Fruit fly (Drosophila melanogaster): Measurements from ENCODE around the gene Sf3a2.

Sf3a2 gene

DNA sequence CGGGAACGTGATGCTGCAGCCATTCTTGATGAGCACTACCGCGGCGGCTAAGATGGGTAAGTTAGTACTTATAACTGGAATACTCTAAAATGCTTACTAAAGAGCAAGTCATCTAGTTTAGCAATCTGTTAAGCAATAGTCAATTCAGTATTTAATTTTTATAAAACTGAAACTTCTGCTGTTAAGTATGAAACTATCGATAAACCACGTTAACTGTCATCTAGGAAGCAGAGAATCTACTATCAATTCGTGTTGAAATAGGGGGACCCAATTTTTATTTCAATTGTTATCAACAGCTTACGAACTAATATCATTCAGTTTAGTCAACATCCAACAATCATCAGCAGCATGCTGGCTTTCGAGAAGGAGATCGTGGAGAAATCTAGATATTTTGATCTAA lies 5.4 kb downstream of the Sf3a2 start, which contains the start of gene CG32110:
TSS of gene CG32110 (plus strand) at position 301 of the 400 bp plus-strand sequence.
- TF ChIP-seq psq (optimal IDR thresholded peaks at IDR 0.05), result no peak
- TF ChIP-seq h (optimal IDR thresholded peaks at IDR 0.05), result no peak
- TF ChIP-seq Myc (optimal IDR thresholded peaks at IDR 0.05), result no peak
- TF ChIP-seq insv (optimal IDR thresholded peaks at IDR 0.05), result no peak
- no peak for TF ChIP-seq Sin3A (optimal IDR thresholded peaks at IDR 0.05)
- TF ChIP-seq ttk (optimal IDR thresholded peaks at IDR 0.05), result no peak

dm6 chr3L:12806290-12806743 lies 7.5 kb downstream of the Sf3a2 start:
- TF ChIP-seq h (optimal IDR thresholded peaks at IDR 0.05) (no peak), psq (optimal IDR thresholded peaks at IDR 0.05) (peak; percentile 97)

DNA sequence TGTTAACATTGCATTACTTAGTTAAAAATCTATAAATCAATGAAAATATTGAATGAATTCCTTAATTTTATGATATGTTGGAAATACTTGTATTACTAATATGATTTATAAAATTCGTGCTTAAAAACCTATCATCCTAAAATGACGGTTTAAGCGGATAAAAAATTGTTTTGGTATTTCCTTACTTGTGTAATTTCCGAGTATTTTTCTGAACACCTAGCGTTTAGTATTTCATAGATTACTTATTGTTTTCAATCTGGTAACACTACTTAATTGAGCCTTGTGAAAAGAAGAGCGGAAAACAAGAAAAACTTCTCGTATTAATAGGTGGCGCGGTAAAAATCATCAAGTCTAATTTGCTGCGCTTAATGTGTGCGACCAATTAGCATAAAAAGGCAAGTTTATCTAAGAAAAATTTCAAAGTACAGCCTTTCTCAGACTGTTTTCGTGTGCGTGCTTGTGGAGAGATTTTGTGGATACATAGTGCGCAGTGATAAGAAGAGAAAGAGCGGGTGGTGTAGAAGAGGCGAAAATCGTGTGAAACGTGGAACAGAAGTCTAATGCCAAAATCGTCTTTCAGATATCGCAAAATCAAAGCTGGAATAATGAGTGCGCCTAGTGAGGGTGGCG lies 8.0 kb downstream of the Sf3a2 start, which contains the start of gene Sap130:
TSS of gene Sap130 (plus strand) at position 243 of the 630 bp plus-strand sequence.
- no peak for TF ChIP-seq Sin3A (optimal IDR thresholded peaks at IDR 0.05)
- no peak for TF ChIP-seq h (optimal IDR thresholded peaks at IDR 0.05)
- TF ChIP-seq Myc (optimal IDR thresholded peaks at IDR 0.05), result no peak
- TF ChIP-seq insv (optimal IDR thresholded peaks at IDR 0.05), result no peak
- no peak for TF ChIP-seq psq (optimal IDR thresholded peaks at IDR 0.05)
- TF ChIP-seq ttk (optimal IDR thresholded peaks at IDR 0.05), result no peak

dm6 chr3L:12804730-12805170 lies 9.1 kb downstream of the Sf3a2 start, which contains the start of gene Atg1:
Gene Atg1 (minus strand): TSS chr3L:12805116.
- TF ChIP-seq Myc (optimal IDR thresholded peaks at IDR 0.05) (no peak), h (optimal IDR thresholded peaks at IDR 0.05) (no peak), insv (optimal IDR thresholded peaks at IDR 0.05) (no peak), ttk (optimal IDR thresholded peaks at IDR 0.05) (no peak), Sin3A (optimal IDR thresholded peaks at IDR 0.05) (no peak), psq (optimal IDR thresholded peaks at IDR 0.05) (no peak)

DNA sequence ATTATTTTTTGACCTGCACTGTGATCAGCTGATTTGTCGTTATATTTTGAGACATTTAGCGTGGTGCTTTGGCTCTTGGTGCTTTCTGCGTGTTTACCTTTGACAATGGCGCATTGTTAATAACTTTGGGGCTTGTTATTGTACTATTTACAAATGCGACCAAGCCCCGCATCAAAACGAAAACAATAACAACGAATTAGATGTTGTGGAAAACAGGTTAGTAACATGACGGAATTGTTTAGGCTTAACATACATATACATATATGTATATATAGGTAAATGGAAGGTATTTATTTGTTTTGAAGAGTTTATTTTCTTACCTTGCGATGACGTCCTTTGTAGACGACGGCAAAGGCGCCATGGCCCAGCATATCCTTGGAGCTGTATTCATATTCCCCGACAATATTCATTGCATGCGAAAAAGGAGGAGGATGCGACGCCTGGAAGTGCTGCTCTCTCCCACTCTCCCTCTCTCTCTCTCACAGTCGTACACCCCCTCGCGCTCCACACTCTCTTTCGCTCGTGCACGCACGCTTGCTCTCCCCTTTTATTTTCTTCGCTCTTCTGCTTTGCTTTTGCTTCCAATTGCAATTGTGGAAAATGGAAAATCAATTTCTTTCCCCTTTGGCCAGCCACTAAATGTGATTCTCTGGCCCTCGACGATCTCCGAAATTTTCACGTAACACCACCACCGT lies 9.6 kb downstream of the Sf3a2 start:
- TF ChIP-seq Sin3A (optimal IDR thresholded peaks at IDR 0.05), result no peak
- TF ChIP-seq h (optimal IDR thresholded peaks at IDR 0.05), result no peak
- TF ChIP-seq ttk (optimal IDR thresholded peaks at IDR 0.05), result no peak
- no peak for TF ChIP-seq Myc (optimal IDR thresholded peaks at IDR 0.05)
- TF ChIP-seq insv (optimal IDR thresholded peaks at IDR 0.05), result no peak
- TF ChIP-seq psq (optimal IDR thresholded peaks at IDR 0.05), result no peak

DNA sequence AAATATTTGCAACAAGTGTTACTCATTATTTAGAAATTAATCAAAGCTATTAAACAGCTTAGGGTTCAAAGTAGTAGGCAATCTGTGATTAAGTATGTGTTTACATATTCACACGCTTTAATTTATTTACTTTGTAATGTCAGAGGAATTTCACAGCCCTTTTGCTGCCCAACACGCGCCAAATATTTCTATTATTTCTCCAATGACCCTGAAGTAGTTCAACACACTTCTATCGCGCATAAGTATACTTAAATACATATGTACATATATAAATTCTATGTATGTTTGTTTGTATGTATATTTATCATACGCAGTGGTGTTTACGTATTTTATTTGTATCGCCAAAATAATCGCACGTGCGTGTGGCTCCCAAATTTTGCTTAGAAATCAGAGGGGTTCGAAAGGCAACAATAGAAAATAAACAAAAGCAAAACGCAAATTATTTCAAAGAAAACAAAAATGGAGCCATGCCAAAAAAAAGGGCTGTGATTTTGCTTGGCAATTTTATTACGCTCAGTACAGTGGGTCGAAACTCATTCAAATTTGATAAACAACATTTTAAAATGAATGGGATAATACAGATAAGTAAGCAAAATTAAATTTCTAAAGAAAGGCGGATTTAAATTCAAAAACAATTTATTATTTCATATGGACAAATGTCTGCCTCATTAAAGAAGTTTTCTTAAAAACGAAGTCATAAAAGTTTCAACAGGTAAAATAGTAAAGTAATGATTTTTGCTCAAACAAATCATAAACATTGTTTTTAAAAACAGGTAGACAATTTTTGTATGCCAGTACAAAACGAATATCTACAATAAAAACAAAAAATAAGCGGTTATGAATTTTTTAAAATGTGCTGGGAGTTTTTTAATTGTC lies 10.4 kb downstream of the Sf3a2 start:
- TF ChIP-seq Sin3A (optimal IDR thresholded peaks at IDR 0.05) (no peak), psq (optimal IDR thresholded peaks at IDR 0.05) (no peak), Myc (optimal IDR thresholded peaks at IDR 0.05) (no peak), ttk (optimal IDR thresholded peaks at IDR 0.05) (no peak), h (optimal IDR thresholded peaks at IDR 0.05) (no peak), insv (optimal IDR thresholded peaks at IDR 0.05) (no peak)

DNA sequence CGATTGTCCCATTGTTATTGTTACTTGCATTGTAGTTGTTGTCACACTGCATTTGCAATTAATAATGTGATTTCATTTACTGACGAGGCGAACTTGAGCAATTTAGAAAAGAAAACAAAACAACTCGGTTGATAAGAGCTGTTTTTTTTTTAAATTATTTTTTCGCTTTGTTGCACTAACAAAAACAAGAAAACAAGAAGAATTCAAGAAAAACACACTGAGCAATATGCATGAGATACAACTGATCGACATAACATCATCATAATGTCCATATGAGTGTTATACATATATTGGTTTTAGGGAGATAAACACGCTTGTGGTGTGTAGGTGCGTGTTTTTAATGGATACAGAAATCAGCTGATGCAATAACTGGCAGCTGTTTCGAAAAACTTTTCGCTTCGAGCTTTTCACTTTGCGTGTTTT lies 11.4 kb downstream of the Sf3a2 start:
- no peak for TF ChIP-seq ttk (optimal IDR thresholded peaks at IDR 0.05)
- no peak for TF ChIP-seq insv (optimal IDR thresholded peaks at IDR 0.05)
- TF ChIP-seq Sin3A (optimal IDR thresholded peaks at IDR 0.05), result no peak
- TF ChIP-seq Myc (optimal IDR thresholded peaks at IDR 0.05), result no peak
- no peak for TF ChIP-seq h (optimal IDR thresholded peaks at IDR 0.05)
- TF ChIP-seq psq (optimal IDR thresholded peaks at IDR 0.05), result no peak

DNA sequence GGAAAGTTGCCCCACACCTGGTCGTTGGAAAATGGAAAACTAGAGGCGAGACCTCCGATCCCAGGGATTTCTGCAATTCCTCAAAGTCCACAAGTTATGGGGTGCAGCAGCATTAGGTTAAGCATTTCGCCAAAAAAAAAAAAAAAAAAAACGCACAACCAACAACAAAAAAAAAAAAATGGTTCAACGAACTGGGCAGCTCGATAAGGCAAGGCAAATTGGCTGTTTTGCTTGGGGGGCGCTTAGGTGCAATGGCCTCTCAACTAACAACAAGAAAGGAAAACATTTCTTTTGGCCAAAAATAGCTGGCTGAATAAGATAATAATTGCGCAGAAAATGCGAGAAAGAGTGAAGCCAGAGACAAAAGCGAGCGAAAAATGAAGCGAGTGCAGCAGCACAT lies 13.7 kb downstream of the Sf3a2 start:
- TF ChIP-seq psq (optimal IDR thresholded peaks at IDR 0.05), result no peak

DNA sequence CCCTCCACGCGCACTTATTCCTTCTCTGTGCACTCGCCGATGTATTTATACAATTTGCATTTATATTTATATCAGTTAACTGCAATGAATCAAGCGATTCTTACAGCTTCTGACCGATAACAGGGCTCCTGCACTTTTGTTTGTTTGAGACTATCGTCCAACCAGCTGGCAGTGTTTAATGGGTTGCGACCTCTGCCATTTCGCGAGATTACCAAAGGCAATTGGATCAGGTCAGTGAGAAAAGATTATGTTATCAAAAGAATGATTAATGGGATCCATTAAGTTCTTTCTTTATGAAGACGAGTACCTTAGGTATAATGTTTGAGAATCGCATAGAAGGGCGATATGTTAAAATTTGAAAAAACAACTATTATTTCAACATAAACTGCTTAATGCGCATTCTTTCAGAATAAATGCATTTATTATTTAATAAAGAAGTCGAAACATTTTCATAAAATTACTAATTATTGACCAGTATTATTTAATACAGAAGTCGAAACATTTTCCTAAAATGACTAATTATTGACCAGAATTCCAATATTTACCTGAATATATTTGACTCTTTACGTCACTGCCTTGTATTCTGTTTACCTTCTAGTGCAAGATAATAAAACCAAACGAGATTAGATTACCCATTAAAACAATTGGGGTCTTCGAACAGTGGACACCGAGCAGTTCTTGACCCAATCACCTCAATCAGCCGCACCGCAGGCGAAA lies 14.2 kb downstream of the Sf3a2 start:
- TF ChIP-seq h (optimal IDR thresholded peaks at IDR 0.05) (no peak), Myc (optimal IDR thresholded peaks at IDR 0.05) (no peak), Sin3A (optimal IDR thresholded peaks at IDR 0.05) (no peak), psq (optimal IDR thresholded peaks at IDR 0.05) (no peak), insv (optimal IDR thresholded peaks at IDR 0.05) (no peak), ttk (optimal IDR thresholded peaks at IDR 0.05) (no peak)

DNA sequence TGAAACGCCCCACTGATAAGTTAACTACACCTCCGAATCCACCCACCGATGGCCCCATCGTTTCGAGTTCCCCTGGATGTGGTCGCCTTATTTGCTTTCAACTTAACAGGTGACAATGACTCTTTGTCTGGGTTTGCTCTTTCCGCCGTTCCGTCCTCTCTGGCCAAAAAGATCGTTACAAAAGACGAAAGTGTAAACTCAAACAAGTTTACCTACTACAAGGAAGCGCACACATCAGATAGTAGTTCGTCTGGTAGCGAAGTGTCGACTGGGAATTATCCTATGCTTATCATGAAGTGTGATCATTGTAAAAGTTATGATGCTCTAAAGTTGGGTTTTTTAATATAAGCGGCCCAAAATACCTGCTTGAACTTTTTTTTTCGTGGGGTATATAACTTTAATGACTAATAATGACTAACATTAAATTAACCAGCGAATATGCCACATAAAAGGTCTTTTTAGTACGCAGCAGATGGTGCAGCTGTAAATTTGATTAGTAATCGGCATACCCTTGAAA lies 15.0 kb downstream of the Sf3a2 start:
- TF ChIP-seq Myc (optimal IDR thresholded peaks at IDR 0.05) (no peak), h (optimal IDR thresholded peaks at IDR 0.05) (no peak), insv (optimal IDR thresholded peaks at IDR 0.05) (no peak), psq (optimal IDR thresholded peaks at IDR 0.05) (no peak)

- TF ChIP-seq Sin3A (optimal IDR thresholded peaks at IDR 0.05), result no peak
These were observed 17.7 kb downstream of the Sf3a2 start for dm6 chr3L:12796077-12796641.
